Worm (Caenorhabditis elegans): ENCODE data around the gene srsx-34.

Gene srsx-34

ce11 chrV:9076273-9076672 is 40.5 kb downstream of the srsx-34 start, which contains the start of gene T27E4.7:
Gene T27E4.7 (minus strand): TSS chrV:9076322.
- TF ChIP-seq flt-1 (GFP tag; IDR thresholded peaks at IDR 0.05), result no peak
- TF ChIP-seq ztf-23 (GFP tag; IDR thresholded peaks at IDR 0.05), result no peak
- TF ChIP-seq T22C8.4 (GFP tag; IDR thresholded peaks at IDR 0.05), result no peak
- TF ChIP-seq tab-1 (GFP tag; IDR thresholded peaks at IDR 0.05), result no peak
- no peak for TF ChIP-seq cog-1 (tag; optimal IDR thresholded peaks at IDR 0.05)
- TF ChIP-seq ref-1 (GFP tag; conservative IDR thresholded peaks at IDR 0.05), result no peak
- no peak for TF ChIP-seq med-1 (GFP tag; optimal IDR thresholded peaks at IDR 0.05; ENCODE audit: insufficient read depth)
- no peak for TF ChIP-seq ztf-29 (GFP tag; IDR thresholded peaks at IDR 0.05)
- no peak for TF ChIP-seq klf-2 (GFP tag; conservative IDR thresholded peaks at IDR 0.05)

ce11 chrV:9078067-9078581 is 42.3 kb downstream of the srsx-34 start:
- TF ChIP-seq flt-1 (GFP tag; IDR thresholded peaks at IDR 0.05), result no peak
- TF ChIP-seq tab-1 (GFP tag; IDR thresholded peaks at IDR 0.05), result no peak
- TF ChIP-seq T22C8.4 (GFP tag; IDR thresholded peaks at IDR 0.05), result no peak
- no peak for TF ChIP-seq cog-1 (tag; optimal IDR thresholded peaks at IDR 0.05)
- TF ChIP-seq ref-1 (GFP tag; conservative IDR thresholded peaks at IDR 0.05), result no peak
- TF ChIP-seq klf-2 (GFP tag; conservative IDR thresholded peaks at IDR 0.05), result no peak
- no peak for TF ChIP-seq med-1 (GFP tag; optimal IDR thresholded peaks at IDR 0.05; ENCODE audit: insufficient read depth)

DNA sequence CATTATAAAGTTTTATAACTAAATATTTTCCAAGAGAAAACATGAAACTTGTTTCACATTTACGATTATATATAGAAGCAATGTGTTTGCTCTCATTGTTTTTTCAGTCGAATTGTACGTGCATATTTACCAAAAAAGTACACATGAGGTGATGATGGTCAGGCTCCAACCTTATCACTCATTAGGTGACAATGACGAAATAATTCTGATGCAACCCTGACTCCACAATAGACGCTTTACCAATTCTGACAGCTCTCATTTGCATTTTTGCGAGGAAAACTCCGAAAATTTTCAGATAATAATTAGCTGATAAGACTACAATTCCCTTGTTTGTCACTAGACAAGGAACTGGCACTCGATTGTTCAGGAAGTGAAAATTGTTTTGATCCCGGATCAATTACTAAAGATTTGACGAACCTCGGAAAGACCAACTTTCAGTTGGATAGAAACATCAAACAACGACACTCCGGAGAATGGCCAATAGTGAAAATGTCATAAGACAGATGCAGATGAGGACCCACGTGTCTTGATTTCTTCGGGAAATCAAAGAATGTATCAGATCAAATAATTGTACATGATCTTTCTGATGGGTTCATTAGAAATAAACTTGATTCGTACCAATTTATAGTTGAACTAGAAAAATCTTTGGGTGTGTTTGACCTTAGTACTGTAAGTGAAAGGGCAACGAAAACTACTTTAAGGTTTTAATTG is 43.2 kb downstream of the srsx-34 start:
- TF ChIP-seq flt-1 (GFP tag; IDR thresholded peaks at IDR 0.05), result no peak
- TF ChIP-seq ztf-29 (GFP tag; IDR thresholded peaks at IDR 0.05), result no peak
- TF ChIP-seq ref-1 (GFP tag; conservative IDR thresholded peaks at IDR 0.05), result no peak
- no peak for TF ChIP-seq T22C8.4 (GFP tag; IDR thresholded peaks at IDR 0.05)
- no peak for TF ChIP-seq klf-2 (GFP tag; conservative IDR thresholded peaks at IDR 0.05)
- no peak for TF ChIP-seq cog-1 (tag; optimal IDR thresholded peaks at IDR 0.05)
- TF ChIP-seq tab-1 (GFP tag; IDR thresholded peaks at IDR 0.05), result no peak
- TF ChIP-seq ztf-23 (GFP tag; IDR thresholded peaks at IDR 0.05), result no peak
- TF ChIP-seq med-1 (GFP tag; optimal IDR thresholded peaks at IDR 0.05; ENCODE audit: insufficient read depth), result no peak

DNA sequence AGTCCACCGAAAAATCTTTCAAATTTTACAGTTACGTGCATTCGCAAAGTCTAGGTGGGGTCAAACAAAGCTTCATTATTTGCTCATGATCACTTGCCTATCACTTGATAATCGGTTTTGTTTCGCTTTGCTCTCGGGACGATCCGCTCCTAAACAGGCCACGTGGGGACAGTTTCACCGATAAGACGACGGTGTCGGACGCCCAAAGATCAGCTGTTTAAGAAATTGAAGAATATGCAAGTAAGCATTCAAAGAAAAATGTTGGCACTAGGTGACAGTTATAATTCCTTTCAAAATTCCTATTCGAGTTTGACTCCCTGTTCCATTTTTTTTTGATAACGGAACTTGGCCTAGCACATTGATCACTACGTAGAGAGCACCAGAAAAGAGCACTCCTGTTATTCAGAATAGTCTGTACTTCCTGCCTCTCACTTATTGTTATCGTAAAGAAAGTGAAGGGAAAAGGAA is 44.2 kb downstream of the srsx-34 start:
- TF ChIP-seq T22C8.4 (GFP tag; IDR thresholded peaks at IDR 0.05), result no peak
- no peak for TF ChIP-seq tab-1 (GFP tag; IDR thresholded peaks at IDR 0.05)
- no peak for TF ChIP-seq ztf-23 (GFP tag; IDR thresholded peaks at IDR 0.05)
- TF ChIP-seq ztf-29 (GFP tag; IDR thresholded peaks at IDR 0.05), result no peak

DNA sequence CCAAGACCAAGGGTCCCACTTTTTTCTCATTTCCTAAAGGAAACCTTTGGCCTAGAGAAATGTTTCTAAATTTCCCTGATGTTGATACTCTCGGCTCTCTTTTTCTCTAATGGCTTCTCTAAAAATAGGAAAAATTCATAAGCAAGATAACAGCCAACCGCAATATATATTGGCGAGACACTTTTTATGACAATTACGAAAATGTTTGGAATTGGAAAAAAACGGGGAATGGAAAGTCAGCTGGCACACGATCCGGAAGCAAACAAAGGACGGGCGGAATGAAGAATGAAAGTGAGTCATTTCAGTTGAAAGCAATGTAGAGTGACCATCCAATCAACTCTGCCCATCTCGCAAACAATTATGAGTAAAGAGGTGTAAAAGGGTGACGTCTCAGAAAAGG is 45.6 kb downstream of the srsx-34 start:
- no peak for TF ChIP-seq med-1 (GFP tag; optimal IDR thresholded peaks at IDR 0.05; ENCODE audit: insufficient read depth)
- no peak for TF ChIP-seq cog-1 (tag; optimal IDR thresholded peaks at IDR 0.05)
- TF ChIP-seq ztf-23 (GFP tag; IDR thresholded peaks at IDR 0.05), result no peak
- no peak for TF ChIP-seq ref-1 (GFP tag; conservative IDR thresholded peaks at IDR 0.05)
- no peak for TF ChIP-seq T22C8.4 (GFP tag; IDR thresholded peaks at IDR 0.05)
- no peak for TF ChIP-seq flt-1 (GFP tag; IDR thresholded peaks at IDR 0.05)
- TF ChIP-seq tab-1 (GFP tag; IDR thresholded peaks at IDR 0.05), result no peak
- no peak for TF ChIP-seq ztf-29 (GFP tag; IDR thresholded peaks at IDR 0.05)
- no peak for TF ChIP-seq klf-2 (GFP tag; conservative IDR thresholded peaks at IDR 0.05)

DNA sequence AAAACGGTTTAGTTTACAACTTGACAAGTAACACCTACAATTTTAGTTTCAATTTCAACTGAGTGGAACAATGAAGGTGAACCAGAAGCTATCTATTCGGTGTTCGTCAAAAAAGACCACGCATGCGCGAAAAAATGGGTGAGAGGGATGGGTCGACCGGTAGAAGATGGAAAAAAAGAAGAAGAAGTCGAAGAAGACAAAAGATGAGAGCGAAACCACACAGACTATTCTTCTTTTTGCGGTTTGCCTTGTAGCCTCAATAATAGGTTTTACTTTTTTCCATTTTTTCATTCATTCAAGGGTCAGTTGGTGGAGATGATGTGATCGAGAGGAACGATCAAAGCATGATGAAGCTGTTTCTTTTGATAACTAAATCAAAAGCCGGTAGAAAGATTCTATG is 46.6 kb downstream of the srsx-34 start:
- TF ChIP-seq ztf-29 (GFP tag; IDR thresholded peaks at IDR 0.05) (no peak), T22C8.4 (GFP tag; IDR thresholded peaks at IDR 0.05) (no peak)

DNA sequence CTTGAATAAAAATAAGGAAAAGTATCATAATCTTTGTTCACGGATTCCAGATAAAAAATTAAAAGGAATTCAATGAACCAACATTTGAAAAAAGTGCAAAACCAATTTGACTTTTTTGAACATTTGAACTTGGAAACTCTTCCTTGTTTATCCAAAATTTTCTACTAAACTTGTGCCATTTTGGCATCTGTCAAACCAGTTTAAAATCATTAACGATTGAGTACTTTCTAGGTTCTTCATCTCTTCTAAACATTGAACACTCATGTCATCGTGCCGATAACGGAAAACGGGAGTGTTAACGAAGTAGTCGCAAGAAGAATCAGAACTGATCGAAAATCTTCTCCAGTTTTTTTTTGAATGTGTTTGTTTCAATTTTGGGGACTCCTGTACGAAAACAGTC is 48.5 kb downstream of the srsx-34 start:
- TF ChIP-seq cog-1 (tag; optimal IDR thresholded peaks at IDR 0.05) (no peak), T22C8.4 (GFP tag; IDR thresholded peaks at IDR 0.05) (no peak), med-1 (GFP tag; optimal IDR thresholded peaks at IDR 0.05; ENCODE audit: insufficient read depth) (no peak), ztf-23 (GFP tag; IDR thresholded peaks at IDR 0.05) (no peak), ref-1 (GFP tag; conservative IDR thresholded peaks at IDR 0.05) (no peak), klf-2 (GFP tag; conservative IDR thresholded peaks at IDR 0.05) (no peak), tab-1 (GFP tag; IDR thresholded peaks at IDR 0.05) (no peak)

ce11 chrV:9085845-9086244 is 50.1 kb downstream of the srsx-34 start:
- TF ChIP-seq cog-1 (tag; optimal IDR thresholded peaks at IDR 0.05), result no peak

ce11 chrV:9088758-9089157 is 53.0 kb downstream of the srsx-34 start:
- TF ChIP-seq flt-1 (GFP tag; IDR thresholded peaks at IDR 0.05), result peak; percentile 42; the same call in 1 of the 2 replicates
- TF ChIP-seq ref-1 (GFP tag; conservative IDR thresholded peaks at IDR 0.05), result no peak
- 0 out of 2 replicates have a peak, but pooled peaks have one; percentile 7 for TF ChIP-seq ztf-23 (GFP tag; IDR thresholded peaks at IDR 0.05)
- no peak for TF ChIP-seq T22C8.4 (GFP tag; IDR thresholded peaks at IDR 0.05)
- TF ChIP-seq tab-1 (GFP tag; IDR thresholded peaks at IDR 0.05), result no peak
